Worm (Caenorhabditis elegans): Measurements from ENCODE around the gene F28H6.7.

Gene F28H6.7

DNA sequence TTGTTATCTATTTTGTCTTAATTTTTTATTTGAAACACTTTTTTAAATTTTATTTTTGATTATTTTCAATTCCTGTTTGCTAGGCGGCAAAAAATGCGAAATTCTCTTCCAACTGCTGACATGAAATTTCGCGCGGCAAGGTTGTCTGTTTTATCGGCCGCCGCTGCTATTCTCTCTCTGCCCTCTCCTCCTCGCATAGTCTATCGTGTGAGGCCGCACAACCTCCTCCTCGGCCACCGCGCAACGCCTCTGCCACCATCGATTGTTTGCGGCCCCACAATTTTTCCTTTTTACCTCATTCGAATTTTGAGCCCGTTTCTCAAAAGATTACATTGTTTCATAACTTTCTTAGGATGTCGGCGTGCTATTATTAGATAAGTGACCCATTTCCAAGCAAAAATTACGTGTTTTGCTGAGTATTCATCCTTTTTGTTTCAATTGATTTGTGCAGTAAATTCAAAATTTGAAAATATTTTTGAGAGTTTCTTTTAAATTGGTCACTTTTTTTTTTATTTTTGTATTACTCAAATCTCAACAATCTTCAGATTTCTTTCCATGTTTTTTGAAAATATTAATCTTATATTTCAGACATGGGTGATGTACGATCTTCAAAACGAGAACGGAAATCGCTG, 11.5 kb downstream of the F28H6.7 start, which contains the start of gene F28H6.4:
Gene F28H6.4 (plus strand): TSS at position 582 of the 632 bp plus-strand sequence.
- TF ChIP-seq set-16 (GFP tag; IDR thresholded peaks at IDR 0.05): peak; percentile 46
- TF ChIP-seq ceh-32 (tag; optimal IDR thresholded peaks at IDR 0.05; ENCODE audit: poor library complexity): no peak
- TF ChIP-seq nhr-25 (tag; optimal IDR thresholded peaks at IDR 0.05; ENCODE audit: borderline replicate concordance, insufficient read depth): no peak
- TF ChIP-seq mdl-1 (tag; optimal IDR thresholded peaks at IDR 0.05): no peak
- TF ChIP-seq nhr-76 (tag; optimal IDR thresholded peaks at IDR 0.05): no peak
- no peak for TF ChIP-seq daf-16 (GFP tag; optimal IDR thresholded peaks at IDR 0.05)
- peak; percentile 16 for TF ChIP-seq daf-16 (tag; optimal IDR thresholded peaks at IDR 0.05)
- TF ChIP-seq dmd-9 (GFP tag; IDR thresholded peaks at IDR 0.05): no peak
- peak; percentile 71 for TF ChIP-seq mes-2 (tag; optimal IDR thresholded peaks at IDR 0.05; ENCODE audit: poor library complexity, severe bottlenecking)
- TF ChIP-seq nhr-102 (tag; optimal IDR thresholded peaks at IDR 0.05): no peak
- TF ChIP-seq hlh-30 (tag; optimal IDR thresholded peaks at IDR 0.05; ENCODE audit: insufficient read depth): peak; percentile 29
- TF ChIP-seq rbr-2 (tag; optimal IDR thresholded peaks at IDR 0.05): peak; percentile 4
- TF ChIP-seq jun-1 (tag; optimal IDR thresholded peaks at IDR 0.05): no peak
- TF ChIP-seq Y75B8A.6 (GFP tag; IDR thresholded peaks at IDR 0.05): no peak
- TF ChIP-seq zfp-3 (GFP tag; conservative IDR thresholded peaks at IDR 0.05): no peak
- peak; percentile 51 for TF ChIP-seq hlh-11 (tag; optimal IDR thresholded peaks at IDR 0.05)
- TF ChIP-seq nhr-6 (tag; optimal IDR thresholded peaks at IDR 0.05): peak; percentile 4
- peak; percentile 17 for TF ChIP-seq mxl-3 (GFP tag; optimal IDR thresholded peaks at IDR 0.05)
- no peak for TF ChIP-seq aha-1 (tag)
- TF ChIP-seq nhr-48 (tag; optimal IDR thresholded peaks at IDR 0.05): no peak
- no peak for TF ChIP-seq fos-1 (tag; optimal IDR thresholded peaks at IDR 0.05)

DNA sequence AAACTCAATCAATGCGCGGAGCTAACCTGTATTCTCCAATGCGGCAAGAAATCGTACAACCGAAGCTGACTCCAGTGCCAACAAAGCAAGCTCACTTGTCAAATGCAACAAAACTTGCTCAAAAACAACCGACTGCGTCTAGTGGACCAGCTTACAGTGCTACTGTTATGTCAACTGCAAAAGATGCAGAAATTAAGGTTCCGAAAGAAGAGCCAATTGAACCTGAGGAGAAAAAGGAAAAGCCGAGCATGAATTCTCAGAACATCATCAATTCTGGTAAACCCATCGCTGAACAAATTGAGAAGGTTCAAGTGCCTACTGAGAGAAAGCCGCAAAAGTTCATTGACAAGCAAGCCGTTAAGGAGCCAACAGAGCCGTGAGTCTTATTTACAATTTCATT, 15.6 kb downstream of the F28H6.7 start:
- TF ChIP-seq saeg-2 (GFP tag; IDR thresholded peaks at IDR 0.05) (no peak), aha-1 (tag) (peak; percentile 90)

DNA sequence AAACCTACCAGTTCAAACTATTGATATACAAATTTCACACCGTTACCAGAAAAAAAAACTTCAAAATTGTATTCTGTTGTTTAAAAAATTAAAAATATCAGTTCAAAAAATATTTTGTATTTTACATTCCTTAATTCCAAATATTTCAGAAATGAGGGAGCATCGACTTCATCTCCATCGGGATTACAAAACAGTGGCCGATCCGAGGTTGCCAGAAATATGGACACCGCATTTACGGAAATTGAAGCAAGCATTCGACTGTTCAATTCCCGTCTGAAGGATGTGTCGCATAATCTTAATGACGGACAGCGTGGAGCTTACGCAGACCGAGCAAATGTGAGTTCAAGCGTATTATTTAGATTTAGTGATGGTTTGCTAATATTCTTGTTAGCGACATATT, 16.8 kb downstream of the F28H6.7 start:
- TF ChIP-seq Y105C5A.15 (GFP tag; IDR thresholded peaks at IDR 0.05): no peak
- peak in 1 of 2 experiments; percentile 62 for TF ChIP-seq unc-62 (GFP tag; optimal IDR thresholded peaks at IDR 0.05 in 1 of 2)
- TF ChIP-seq unc-62 (tag; optimal IDR thresholded peaks at IDR 0.05): no peak

DNA sequence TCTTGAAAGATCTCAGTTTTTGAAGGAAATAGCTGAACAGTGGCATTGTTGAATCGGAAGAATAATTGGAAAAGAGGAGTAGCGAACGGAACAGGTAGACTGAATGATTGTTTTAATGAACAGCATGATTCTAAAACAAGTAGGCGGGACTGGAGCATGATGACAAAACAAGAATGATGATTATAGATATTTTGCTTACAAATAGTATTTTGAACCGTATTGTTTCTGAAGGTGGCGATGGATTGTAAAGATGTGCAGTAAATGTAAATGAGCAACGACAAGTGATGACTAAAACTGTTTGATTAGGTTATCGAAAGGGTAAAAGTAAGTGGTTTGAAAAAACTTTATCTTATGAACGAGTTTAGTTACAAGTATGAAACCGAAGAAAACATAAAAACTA, 18.3 kb downstream of the F28H6.7 start, which contains the start of gene F28H6.8:
Gene F28H6.8 (minus strand): TSS at position 101 of the 400 bp plus-strand sequence.
- TF ChIP-seq unc-62 (GFP tag; optimal IDR thresholded peaks at IDR 0.05 in 1 of 2): peak in 1 of 2 experiments; percentile 71
- no peak for TF ChIP-seq unc-62 (tag; optimal IDR thresholded peaks at IDR 0.05)
- TF ChIP-seq lin-15B (tag; optimal IDR thresholded peaks at IDR 0.05): no peak

DNA sequence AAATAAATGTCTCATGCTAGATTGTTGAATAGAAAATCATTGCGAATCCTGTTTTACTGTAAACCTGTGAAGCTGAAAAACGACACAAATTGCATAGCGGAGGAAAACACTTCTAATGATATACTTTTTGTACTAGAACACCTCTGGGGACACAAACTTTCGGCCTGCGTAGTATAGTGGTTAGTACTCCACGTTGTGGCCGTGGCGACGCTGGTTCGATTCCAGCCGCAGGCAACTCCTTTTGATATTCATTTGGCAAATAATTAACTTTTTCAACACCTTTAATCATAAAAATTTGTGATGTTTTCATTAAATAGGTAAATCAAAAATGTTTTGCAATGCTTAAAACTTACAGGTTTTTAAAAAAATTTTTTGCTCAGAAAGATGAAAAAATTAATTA, 19.0 kb downstream of the F28H6.7 start:
- TF ChIP-seq fos-1 (tag; optimal IDR thresholded peaks at IDR 0.05) (no peak), dmd-8 (GFP tag; IDR thresholded peaks at IDR 0.05) (peak; percentile 65; the same call in 1 of the 2 replicates), duxl-1 (tag; optimal IDR thresholded peaks at IDR 0.05; ENCODE audit: poor library complexity) (peak; percentile 39), ceh-20 (GFP tag; IDR thresholded peaks at IDR 0.05) (0 out of 2 replicates have a peak, but pooled peaks have one; percentile 27), spr-3 (GFP tag; optimal IDR thresholded peaks at IDR 0.05) (no peak), dmd-6 (GFP tag; IDR thresholded peaks at IDR 0.05) (peak; percentile 39), daf-16 (GFP tag; optimal IDR thresholded peaks at IDR 0.05) (peak in 1 of 2 experiments; percentile 29), daf-16 (tag; optimal IDR thresholded peaks at IDR 0.05) (peak; percentile 51), zip-11 (GFP tag; IDR thresholded peaks at IDR 0.05) (no peak), egl-43 (GFP tag; IDR thresholded peaks at IDR 0.05) (peak; percentile 71; the same call in 1 of the 2 replicates), Y5F2A.4 (GFP tag; optimal IDR thresholded peaks at IDR 0.05) (no peak), daf-19 (GFP tag; conservative IDR thresholded peaks at IDR 0.05) (peak; percentile 74), zfp-2 (tag; optimal IDR thresholded peaks at IDR 0.05) (no peak), snpc-1.2 (GFP tag; IDR thresholded peaks at IDR 0.05) (peak; percentile 81), mes-2 (tag; optimal IDR thresholded peaks at IDR 0.05; ENCODE audit: poor library complexity, severe bottlenecking) (peak; percentile 54), nhr-237 (tag; optimal IDR thresholded peaks at IDR 0.05) (no peak), ztf-7 (tag; optimal IDR thresholded peaks at IDR 0.05) (no peak), aha-1 (tag) (peak; percentile 9), tra-1 (GFP tag; IDR thresholded peaks at IDR 0.05) (peak; percentile 42; the same call in 1 of the 2 replicates), mdt-29 (GFP tag; IDR thresholded peaks at IDR 0.05) (0 out of 2 replicates have a peak, but pooled peaks have one; percentile 46), mep-1 (tag; optimal IDR thresholded peaks at IDR 0.05) (peak; percentile 51)
